Fruit fly (Drosophila melanogaster) whole organism, pupa: ENCODE results near the gene CG9391.

Experiments
- CG10348 ChIP-seq: fragments of 200-800 bp; sonication (Bioruptor generic); IDR thresholded peaks from 2 replicates; pipeline ENCODE4 v1.3.6; 2022; ENCODE audit warnings: missing biosample characterization, missing genetic modification characterization
- CG12605 ChIP-seq: fragments of 200-800 bp; sonication (Bioruptor generic); IDR thresholded peaks from 2 replicates; pipeline ENCODE4 v1.3.6; 2022; ENCODE audit warnings: missing biosample characterization, missing genetic modification characterization
- CG13204 ChIP-seq: fragments of 200-800 bp; sonication (Bioruptor generic); optimal IDR thresholded peaks from 2 replicates; lab custom pipeline; 2018; ENCODE audit warnings: missing biosample characterization, mild to moderate bottlenecking, missing genetic modification characterization, moderate library complexity
- CG14655 ChIP-seq: fragments of 200-800 bp; sonication (Bioruptor generic); optimal IDR thresholded peaks from 3 replicates; lab custom pipeline; 2017; ENCODE audit warnings: mild to moderate bottlenecking, missing biosample characterization, missing genetic modification reagents, missing genetic modification characterization
- CG15710 ChIP-seq: fragments of 200-800 bp; sonication (Bioruptor generic); optimal IDR thresholded peaks from 2 replicates; lab custom pipeline; 2018; ENCODE audit warnings: missing biosample characterization, mild to moderate bottlenecking, missing genetic modification characterization, moderate library complexity
- CG17806 ChIP-seq: fragments of 200-800 bp; sonication (Bioruptor generic); optimal IDR thresholded peaks from 2 replicates; lab custom pipeline; 2018; ENCODE audit warnings: missing biosample characterization, mild to moderate bottlenecking, missing genetic modification characterization, moderate library complexity
- CG32121 ChIP-seq: fragments of 200-800 bp; sonication (Bioruptor generic); IDR thresholded peaks from 2 replicates; pipeline ENCODE4 v1.3.6; 2022; ENCODE audit warnings: missing biosample characterization, missing genetic modification characterization
- CG34367 ChIP-seq: fragments of 200-800 bp; sonication (Bioruptor generic); optimal IDR thresholded peaks from 2 replicates; lab custom pipeline; 2018; ENCODE audit warnings: missing biosample characterization, mild to moderate bottlenecking, missing genetic modification characterization
- CG4496 ChIP-seq: fragments of 200-800 bp; sonication (Bioruptor generic); IDR thresholded peaks from 3 replicates; pipeline ENCODE4 v1.3.6; 2022; ENCODE audit warnings: missing biosample characterization, missing genetic modification characterization
- CG8159 ChIP-seq: fragments of 200-800 bp; sonication (Bioruptor generic); optimal IDR thresholded peaks from 3 replicates; lab custom pipeline; 2018; ENCODE audit warnings: missing biosample characterization, mild to moderate bottlenecking, missing genetic modification characterization, moderate library complexity
- CG8301 ChIP-seq: fragments of 200-800 bp; sonication (Bioruptor generic); optimal IDR thresholded peaks from 2 replicates; lab custom pipeline; 2018; ENCODE audit warnings: missing biosample characterization, mild to moderate bottlenecking, missing genetic modification characterization
- CG9948 ChIP-seq: fragments of 200-800 bp; sonication (Bioruptor generic); optimal IDR thresholded peaks from 2 replicates; lab custom pipeline; 2018; ENCODE audit warnings: missing biosample characterization, mild to moderate bottlenecking, missing genetic modification characterization, moderate library complexity
- D1 ChIP-seq: fragments of 200-800 bp; sonication (Bioruptor generic); optimal IDR thresholded peaks from 2 replicates; lab custom pipeline; 2018; ENCODE audit warnings: missing biosample characterization, mild to moderate bottlenecking, missing genetic modification characterization, moderate library complexity
- EcR ChIP-seq: fragments of 200-800 bp; sonication (Bioruptor generic); optimal IDR thresholded peaks from 3 replicates; lab custom pipeline; 2019; ENCODE audit warnings: missing biosample characterization, missing genetic modification characterization, mild to moderate bottlenecking, moderate library complexity, missing genetic modification reagents
- Ets98B ChIP-seq: fragments of 200-800 bp; sonication (Bioruptor generic); IDR thresholded peaks from 2 replicates; pipeline ENCODE4 v1.3.6; 2022; ENCODE audit warnings: missing biosample characterization, missing genetic modification characterization
- Pif1A ChIP-seq: fragments of 200-800 bp; sonication (Bioruptor generic); optimal IDR thresholded peaks from 3 replicates; lab custom pipeline; 2016; ENCODE audit warnings: missing biosample characterization, missing genetic modification characterization
- Pif1B ChIP-seq: fragments of 200-800 bp; sonication (Bioruptor generic); optimal IDR thresholded peaks from 3 replicates; lab custom pipeline; 2016; ENCODE audit warnings: missing biosample characterization, missing genetic modification characterization
- Snoo ChIP-seq: fragments of 200-800 bp; sonication (Bioruptor generic); optimal IDR thresholded peaks from 3 replicates; lab custom pipeline; 2017; ENCODE audit warnings: missing biosample characterization, mild to moderate bottlenecking, missing genetic modification characterization, inconsistent platforms
- fd96Ca ChIP-seq: fragments of 200-800 bp; sonication (Bioruptor generic); IDR thresholded peaks from 3 replicates; pipeline ENCODE4 v1.3.6; 2022; ENCODE audit warnings: missing biosample characterization, missing genetic modification characterization
- gl ChIP-seq: fragments of 200-800 bp; sonication (Bioruptor generic); optimal IDR thresholded peaks from 2 replicates; lab custom pipeline; 2018; ENCODE audit warnings: missing biosample characterization, mild to moderate bottlenecking, missing genetic modification characterization
- rn ChIP-seq: fragments of 200-800 bp; sonication (Bioruptor generic); IDR thresholded peaks from 2 replicates; pipeline ENCODE4 v1.3.6; 2022; ENCODE audit warnings: missing biosample characterization, missing genetic modification characterization

CG9391 gene

dm6 chr3L:21230762-21231161 is 37.4 kb downstream of the CG9391 start:
- TF ChIP-seq D1 (tag; lab: Kevin White, UChicago) (no peak), CG34367 (tag; lab: Kevin White, UChicago) (no peak), Pif1A (no peak), CG4496 (GFP tag; lab: Robert Waterston, UW) (no peak), CG13204 (GFP tag; lab: Kevin White, UChicago) (no peak), Ets98B (GFP tag; lab: Robert Waterston, UW) (no peak), CG17806 (tag; lab: Kevin White, UChicago) (no peak), fd96Ca (no peak), Pif1B (GFP tag; lab: Kevin White, UChicago) (no peak), CG8301 (tag; lab: Kevin White, UChicago) (no peak), CG15710 (tag; lab: Kevin White, UChicago) (no peak), CG8159 (tag; lab: Kevin White, UChicago) (no peak), rn (no peak), CG32121 (no peak), CG9948 (tag; lab: Kevin White, UChicago) (no peak), CG10348 (GFP tag; lab: Robert Waterston, UW) (no peak), CG14655 (no peak), Snoo (tag; lab: Kevin White, UChicago) (no peak), EcR (no peak), CG12605 (GFP tag; lab: Robert Waterston, UW) (no peak)

- TF ChIP-seq Snoo (tag; lab: Kevin White, UChicago) (no peak), CG32121 (peak; percentile 72), CG14655 (peak; percentile 77), Pif1A (peak; percentile 39), fd96Ca (peak; percentile 82; the same call in 2 of the 3 replicates), CG9948 (tag; lab: Kevin White, UChicago) (no peak), CG10348 (GFP tag; lab: Robert Waterston, UW) (no peak; the same call in 1 of the 2 replicates), rn (peak; percentile 38; the same call in 1 of the 2 replicates), CG12605 (GFP tag; lab: Robert Waterston, UW) (peak; percentile 41; the same call in 1 of the 2 replicates), Ets98B (GFP tag; lab: Robert Waterston, UW) (peak; percentile 75), CG8301 (tag; lab: Kevin White, UChicago) (peak; percentile 71), Pif1B (GFP tag; lab: Kevin White, UChicago) (peak; percentile 20), CG15710 (tag; lab: Kevin White, UChicago) (no peak), CG34367 (tag; lab: Kevin White, UChicago) (no peak), D1 (tag; lab: Kevin White, UChicago) (no peak), CG4496 (GFP tag; lab: Robert Waterston, UW) (peak; percentile 78), gl (tag; lab: Kevin White, UChicago) (no peak), CG13204 (GFP tag; lab: Kevin White, UChicago) (no peak), CG17806 (tag; lab: Kevin White, UChicago) (no peak), CG8159 (tag; lab: Kevin White, UChicago) (no peak), EcR (no peak)
- TF ChIP-seq, all 21 proteins: peak for 10
These were observed 38.4 kb downstream of the CG9391 start for dm6 chr3L:21229764-21230163.

dm6 chr3L:21226309-21226708 is 41.8 kb downstream of the CG9391 start, which contains the start of gene Eip78C:
TSS of gene Eip78C (plus strand) at chr3L:21226609.
- TF ChIP-seq CG12605 (GFP tag; lab: Robert Waterston, UW) (no peak), CG10348 (GFP tag; lab: Robert Waterston, UW) (no peak), Pif1B (GFP tag; lab: Kevin White, UChicago) (no peak), EcR (no peak), CG8301 (tag; lab: Kevin White, UChicago) (no peak), CG34367 (tag; lab: Kevin White, UChicago) (no peak), CG4496 (GFP tag; lab: Robert Waterston, UW) (no peak), fd96Ca (peak; percentile 50; the same call in 1 of the 3 replicates), CG15710 (tag; lab: Kevin White, UChicago) (no peak), CG13204 (GFP tag; lab: Kevin White, UChicago) (no peak), rn (no peak), Snoo (tag; lab: Kevin White, UChicago) (no peak), CG14655 (peak; percentile 6), CG17806 (tag; lab: Kevin White, UChicago) (no peak), CG32121 (0 out of 2 replicates have a peak, but pooled peaks have one; percentile 29), CG8159 (tag; lab: Kevin White, UChicago) (no peak), Ets98B (GFP tag; lab: Robert Waterston, UW) (peak; percentile 41; the same call in 1 of the 2 replicates), gl (tag; lab: Kevin White, UChicago) (no peak), Pif1A (no peak), D1 (tag; lab: Kevin White, UChicago) (no peak), CG9948 (tag; lab: Kevin White, UChicago) (no peak)
- TF ChIP-seq, all 21 proteins: peak for 4

- TF ChIP-seq CG4496 (GFP tag; lab: Robert Waterston, UW): 0 out of 3 replicates have a peak, but pooled peaks have one; percentile 8
- no peak for TF ChIP-seq EcR
- 0 out of 3 replicates have a peak, but pooled peaks have one; percentile 18 for TF ChIP-seq fd96Ca
These were observed 42.5 kb downstream of the CG9391 start for dm6 chr3L:21225642-21226041.

- TF ChIP-seq EcR: peak; percentile 97
- TF ChIP-seq Snoo (tag; lab: Kevin White, UChicago): peak; percentile 35
- peak; percentile 56; the same call in 1 of the 2 replicates for TF ChIP-seq Ets98B (GFP tag; lab: Robert Waterston, UW)
- TF ChIP-seq Pif1A: no peak
- TF ChIP-seq CG12605 (GFP tag; lab: Robert Waterston, UW): peak; percentile 6
- TF ChIP-seq CG4496 (GFP tag; lab: Robert Waterston, UW): peak; percentile 39; the same call in 2 of the 3 replicates
- TF ChIP-seq CG14655: no peak
- TF ChIP-seq CG32121: peak; percentile 40
- TF ChIP-seq CG13204 (GFP tag; lab: Kevin White, UChicago): peak; percentile 93
- peak; percentile 70; the same call in 2 of the 3 replicates for TF ChIP-seq fd96Ca
These were observed 43.4 kb downstream of the CG9391 start for dm6 chr3L:21224701-21225223.
